Fruit fly (Drosophila melanogaster): Measurements from ENCODE around the gene CG1492.

The CG1492 gene

DNA sequence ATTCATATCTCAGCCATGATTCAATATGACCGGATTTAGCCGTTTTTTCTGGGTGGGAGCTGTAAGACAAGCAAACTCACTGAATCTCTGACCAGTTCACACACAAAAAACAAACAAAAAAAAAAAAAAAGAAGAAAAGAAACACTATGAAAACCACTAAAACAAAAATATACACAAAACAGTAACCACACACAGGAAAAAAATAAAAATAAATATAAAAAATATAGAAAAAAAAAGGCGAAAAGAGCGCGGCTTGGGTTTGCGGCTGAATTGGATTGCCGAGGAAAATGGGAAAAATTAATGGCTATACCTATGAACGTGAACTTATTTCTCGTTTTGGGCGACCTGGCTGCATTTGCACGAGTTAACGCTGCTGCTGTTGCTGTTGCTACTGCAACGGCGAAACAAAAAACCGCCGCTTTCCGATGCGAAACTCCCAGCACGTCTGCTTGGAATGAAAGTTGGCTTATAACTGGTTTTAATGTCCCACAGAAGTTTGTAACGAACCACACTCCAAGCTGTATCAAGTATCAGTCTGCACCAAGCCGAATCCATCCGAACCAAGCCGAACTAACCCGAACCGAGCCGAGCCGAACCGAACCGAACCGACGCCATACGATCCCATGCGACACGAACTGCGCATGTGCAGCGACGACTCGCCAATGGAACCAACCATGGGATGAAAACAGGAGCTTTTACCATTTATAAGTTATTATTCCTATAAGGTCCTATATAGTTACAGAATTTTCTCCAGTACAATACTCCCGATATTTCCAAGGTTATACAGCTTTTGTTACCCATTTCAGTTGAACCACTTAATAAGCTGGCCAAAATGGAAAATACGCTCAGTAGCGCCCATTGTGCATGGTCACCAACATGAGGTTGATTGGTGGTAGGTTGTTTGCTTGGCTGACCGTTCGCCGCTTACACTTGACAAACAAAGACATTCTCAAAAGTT, 8.3 kb downstream of the CG1492 start, which contains the start of gene fw (continued):
- TF ChIP-seq zen (tag; optimal IDR thresholded peaks at IDR 0.05): no peak
- no peak for TF ChIP-seq CG12299 (tag; optimal IDR thresholded peaks at IDR 0.05)
- TF ChIP-seq ssp (GFP tag; IDR thresholded peaks at IDR 0.05): no peak
- no peak for TF ChIP-seq CG9609 (GFP tag; optimal IDR thresholded peaks at IDR 0.05)
- no peak for TF ChIP-seq Aef1 (GFP tag; IDR thresholded peaks at IDR 0.05)
- TF ChIP-seq Rfx (GFP tag; IDR thresholded peaks at IDR 0.05): peak; percentile 60; the same call in 1 of the 2 replicates
- no peak for TF ChIP-seq CG18764 (GFP tag; optimal IDR thresholded peaks at IDR 0.05)
- no peak for TF ChIP-seq Rx (GFP tag; IDR thresholded peaks at IDR 0.05)
- no peak for TF ChIP-seq phol (tag; optimal IDR thresholded peaks at IDR 0.05)
- TF ChIP-seq ERR (GFP tag; optimal IDR thresholded peaks at IDR 0.05): no peak
- no peak for TF ChIP-seq pho (GFP tag; optimal IDR thresholded peaks at IDR 0.05)
- TF ChIP-seq CG15601 (tag; optimal IDR thresholded peaks at IDR 0.05): no peak
- TF ChIP-seq bcd (GFP tag; optimal IDR thresholded peaks at IDR 0.05): no peak
- TF ChIP-seq unpg (GFP tag; optimal IDR thresholded peaks at IDR 0.05): peak; percentile 63
- peak; percentile 32 for TF ChIP-seq Fer3 (tag; optimal IDR thresholded peaks at IDR 0.05)
- TF ChIP-seq CG16815 (GFP tag; optimal IDR thresholded peaks at IDR 0.05): peak; percentile 2
- peak; percentile 29; the same call in 1 of the 2 replicates for TF ChIP-seq E2f2 (GFP tag; IDR thresholded peaks at IDR 0.05)
- no peak for TF ChIP-seq Dfd (GFP tag; optimal IDR thresholded peaks at IDR 0.05)
- peak; percentile 2 for TF ChIP-seq D19A (tag; optimal IDR thresholded peaks at IDR 0.05)
- no peak for TF ChIP-seq CG12659 (GFP tag; optimal IDR thresholded peaks at IDR 0.05)
- peak; percentile 65; the same call in 1 of the 2 replicates for TF ChIP-seq CG14014 (GFP tag; IDR thresholded peaks at IDR 0.05)
- peak; percentile 52 for TF ChIP-seq row (GFP tag; IDR thresholded peaks at IDR 0.05)
- no peak for TF ChIP-seq dm (GFP tag; optimal IDR thresholded peaks at IDR 0.05)
- no peak for TF ChIP-seq CG1024 (GFP tag; IDR thresholded peaks at IDR 0.05)
- TF ChIP-seq CG16779 (GFP tag; IDR thresholded peaks at IDR 0.05): no peak
- no peak for TF ChIP-seq Adf1 (GFP tag; IDR thresholded peaks at IDR 0.05)
- TF ChIP-seq Usf (GFP tag; optimal IDR thresholded peaks at IDR 0.05): no peak
- TF ChIP-seq abd-A (tag; optimal IDR thresholded peaks at IDR 0.05): no peak
- TF ChIP-seq CG11398 (GFP tag; optimal IDR thresholded peaks at IDR 0.05): no peak
- TF ChIP-seq CG16813 (GFP tag; IDR thresholded peaks at IDR 0.05; ENCODE audit: partially characterized antibody): no peak
- TF ChIP-seq CG32532 (GFP tag; IDR thresholded peaks at IDR 0.05): peak; percentile 54
- peak; percentile 51 for TF ChIP-seq lilli (GFP tag; optimal IDR thresholded peaks at IDR 0.05)
- TF ChIP-seq dpn (GFP tag; optimal IDR thresholded peaks at IDR 0.05): peak; percentile 7 to 34
- no peak for TF ChIP-seq Gsc (GFP tag; IDR thresholded peaks at IDR 0.05)
- TF ChIP-seq Eip74EF (GFP tag; optimal IDR thresholded peaks at IDR 0.05): no peak
- TF ChIP-seq danr (GFP tag; IDR thresholded peaks at IDR 0.05): no peak
- peak; percentile 14 for TF ChIP-seq fd3F (GFP tag; optimal IDR thresholded peaks at IDR 0.05)
- no peak for TF ChIP-seq exex (tag; optimal IDR thresholded peaks at IDR 0.05)
- no peak for TF ChIP-seq Atf-2 (GFP tag; optimal IDR thresholded peaks at IDR 0.05)
- no peak for TF ChIP-seq sug (tag; optimal IDR thresholded peaks at IDR 0.05)
- TF ChIP-seq lov (optimal IDR thresholded peaks at IDR 0.05): no peak
- no peak for TF ChIP-seq lov (GFP tag; IDR thresholded peaks at IDR 0.05)
- TF ChIP-seq CG11723 (GFP tag; optimal IDR thresholded peaks at IDR 0.05): no peak
- no peak for TF ChIP-seq CG10209 (GFP tag; optimal IDR thresholded peaks at IDR 0.05)
- no peak for TF ChIP-seq pros (GFP tag; optimal IDR thresholded peaks at IDR 0.05)
- peak; percentile 60 for TF ChIP-seq CG14441 (GFP tag; IDR thresholded peaks at IDR 0.05)
- TF ChIP-seq CG10654 (GFP tag; optimal IDR thresholded peaks at IDR 0.05): no peak
- no peak for TF ChIP-seq ttk (GFP tag; IDR thresholded peaks at IDR 0.05)
- TF ChIP-seq cwo (GFP tag; optimal IDR thresholded peaks at IDR 0.05): peak; percentile 16

Measured in whole organism, embryonic.